Worm (Caenorhabditis elegans): ENCODE measurements around the gene K08F8.15.

The K08F8.15 gene

DNA sequence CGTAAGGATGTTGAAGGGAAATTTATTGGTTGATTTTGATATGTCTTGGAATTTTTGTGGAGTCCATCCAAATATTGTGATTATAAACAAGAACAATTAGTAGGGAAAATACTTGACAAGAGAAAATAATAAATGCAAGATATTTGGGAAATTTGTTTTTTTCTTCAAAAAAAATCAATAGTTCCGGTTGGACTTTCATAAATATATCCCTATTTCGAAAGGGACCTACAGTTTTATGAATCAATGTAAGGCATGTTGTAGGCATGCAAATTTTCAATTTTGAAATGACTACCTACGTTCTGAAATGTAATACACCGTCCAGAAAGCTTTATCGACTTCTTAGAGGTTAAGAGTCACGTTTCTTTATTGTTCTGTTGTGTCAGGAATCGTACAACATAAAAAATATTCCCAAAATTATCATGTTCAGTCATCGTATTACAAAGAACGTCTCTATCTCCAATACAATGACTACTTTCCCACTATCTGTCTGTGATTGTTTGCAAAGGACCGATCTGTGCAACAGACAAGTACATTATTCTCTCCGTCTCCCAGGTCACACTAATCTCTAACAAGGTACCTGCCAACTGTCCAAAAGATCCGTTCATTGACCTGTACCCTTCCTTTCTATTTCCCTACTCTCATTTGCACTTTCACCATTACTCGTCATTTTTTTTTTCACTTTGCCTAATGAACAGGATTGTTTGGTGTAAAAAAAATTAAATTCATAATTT is 23.4 kb downstream of the K08F8.15 start, which contains the start of gene F07H5.13 (continued):
- TF ChIP-seq hpl-2 (GFP tag; optimal IDR thresholded peaks at IDR 0.05) (no peak), elt-2 (tag; optimal IDR thresholded peaks at IDR 0.05) (peak; percentile 42), nhr-19 (GFP tag; conservative IDR thresholded peaks at IDR 0.05) (no peak; the same call in 1 of the 2 replicates), lir-3 (tag; optimal IDR thresholded peaks at IDR 0.05; ENCODE audit: poor library complexity) (no peak), egl-13 (tag; optimal IDR thresholded peaks at IDR 0.05) (no peak), nhr-77 (tag; optimal IDR thresholded peaks at IDR 0.05) (no peak), aha-1 (tag; optimal IDR thresholded peaks at IDR 0.05) (no peak), skn-1 (tag; optimal IDR thresholded peaks at IDR 0.05) (no peak), nhr-71 (tag; optimal IDR thresholded peaks at IDR 0.05) (peak; percentile 54), lin-14 (GFP tag; optimal IDR thresholded peaks at IDR 0.05) (no peak), efl-1 (optimal IDR thresholded peaks at IDR 0.05) (no peak), efl-1 (GFP tag; optimal IDR thresholded peaks at IDR 0.05 in 1 of 2) (peak in 1 of 2 experiments; percentile 92), rnt-1 (tag; optimal IDR thresholded peaks at IDR 0.05) (no peak), xbp-1 (tag; optimal IDR thresholded peaks at IDR 0.05) (no peak), nhr-47 (tag; optimal IDR thresholded peaks at IDR 0.05) (peak; percentile 58), tlp-1 (tag; optimal IDR thresholded peaks at IDR 0.05) (no peak), nhr-237 (tag; optimal IDR thresholded peaks at IDR 0.05) (no peak), irx-1 (tag; optimal IDR thresholded peaks at IDR 0.05) (peak; percentile 2), pax-3 (tag; optimal IDR thresholded peaks at IDR 0.05) (no peak), unc-86 (tag; optimal IDR thresholded peaks at IDR 0.05) (no peak), nhr-90 (tag; optimal IDR thresholded peaks at IDR 0.05; ENCODE audit: poor library complexity) (peak; percentile 65), C04F5.9 (tag; optimal IDR thresholded peaks at IDR 0.05) (no peak), ceh-63 (GFP tag; optimal IDR thresholded peaks at IDR 0.05) (no peak), fos-1 (tag; optimal IDR thresholded peaks at IDR 0.05) (no peak), elt-3 (tag; optimal IDR thresholded peaks at IDR 0.05) (no peak), unc-62 (GFP tag; optimal IDR thresholded peaks at IDR 0.05) (no peak), Y116A8C.19 (tag; optimal IDR thresholded peaks at IDR 0.05; ENCODE audit: borderline replicate concordance) (no peak), ceh-8 (GFP tag; optimal IDR thresholded peaks at IDR 0.05) (no peak), nhr-20 (tag; optimal IDR thresholded peaks at IDR 0.05) (peak; percentile 23), zag-1 (tag; optimal IDR thresholded peaks at IDR 0.05) (no peak), vab-15 (tag; optimal IDR thresholded peaks at IDR 0.05) (no peak), efl-3 (GFP tag; optimal IDR thresholded peaks at IDR 0.05) (no peak), ceh-88 (GFP tag; IDR thresholded peaks at IDR 0.05) (no peak), lsy-2 (tag; optimal IDR thresholded peaks at IDR 0.05) (peak; percentile 35 to 38), blmp-1 (tag; optimal IDR thresholded peaks at IDR 0.05) (peak; percentile 9), fkh-4 (tag; optimal IDR thresholded peaks at IDR 0.05; ENCODE audit: borderline replicate concordance) (no peak), sup-37 (GFP tag; optimal IDR thresholded peaks at IDR 0.05) (no peak), mep-1 (tag; optimal IDR thresholded peaks at IDR 0.05) (no peak), unc-30 (tag; optimal IDR thresholded peaks at IDR 0.05) (no peak), lin-35 (GFP tag; optimal IDR thresholded peaks at IDR 0.05) (no peak), pag-3 (tag; optimal IDR thresholded peaks at IDR 0.05; ENCODE audit: borderline replicate concordance, insufficient read depth) (no peak), nhr-84 (tag; optimal IDR thresholded peaks at IDR 0.05) (no peak), pqm-1 (tag; optimal IDR thresholded peaks at IDR 0.05) (no peak), nhr-12 (tag; optimal IDR thresholded peaks at IDR 0.05) (no peak), mdl-1 (tag; optimal IDR thresholded peaks at IDR 0.05) (no peak), C34B4.2 (tag; optimal IDR thresholded peaks at IDR 0.05) (no peak), nhr-76 (tag; optimal IDR thresholded peaks at IDR 0.05) (no peak), snu-23 (GFP tag; optimal IDR thresholded peaks at IDR 0.05) (no peak), jun-1 (tag; optimal IDR thresholded peaks at IDR 0.05) (no peak), mab-9 (GFP tag; IDR thresholded peaks at IDR 0.05) (no peak), ama-1 (optimal IDR thresholded peaks at IDR 0.05) (peak; percentile 88), dpl-1 (GFP tag; optimal IDR thresholded peaks at IDR 0.05) (no peak)

All from whole organism, L1 larva.